Worm (Caenorhabditis elegans) whole organism, mixed stage, embryonic: ENCODE measurements around the gene srb-18.

Experiments
- ces-1 ChIP-seq: fragments of 150-350 bp; optimal IDR thresholded peaks from 2 replicates; lab custom pipeline; 2014; ENCODE audit warnings: missing biosample characterization, missing genetic modification reagents, missing genetic modification characterization
- elt-3 ChIP-seq: fragments of 150-350 bp; optimal IDR thresholded peaks from 2 replicates; lab custom pipeline; 2014; ENCODE audit warnings: missing biosample characterization, missing genetic modification characterization
- mls-2 ChIP-seq: sonication (generic microtip); optimal IDR thresholded peaks from 2 replicates; lab custom pipeline; 2016; ENCODE audit warnings: mild to moderate bottlenecking, missing genetic modification characterization, moderate library complexity, missing compliant biosample characterization
- nhr-237 ChIP-seq: fragments of 150-350 bp; optimal IDR thresholded peaks from 2 replicates; lab custom pipeline; 2014; ENCODE audit warnings: missing biosample characterization, missing genetic modification characterization
- nhr-76 ChIP-seq: sonication (generic microtip); optimal IDR thresholded peaks from 2 replicates; lab custom pipeline; 2017; ENCODE audit warnings: missing biosample characterization, missing genetic modification characterization
- snpc-4 ChIP-seq: fragments of 150-350 bp; optimal IDR thresholded peaks from 2 replicates; lab custom pipeline; 2014; ENCODE audit warnings: missing biosample characterization, missing genetic modification characterization

- TF ChIP-seq ces-1 (GFP tag; lab: Kevin White, UChicago) (no peak), mls-2 (tag; lab: Kevin White, UChicago) (no peak), nhr-76 (no peak), nhr-237 (no peak), snpc-4 (tag; lab: Kevin White, UChicago) (no peak), elt-3 (tag; lab: Kevin White, UChicago) (no peak)
Measured at ce11 chrV:7553873-7554362, 38.9 kb downstream of the srb-18 start, which contains the start of gene ttr-10.
